Worm (Caenorhabditis elegans): ENCODE data around the gene Y75B8A.23.

Gene Y75B8A.23

ce11 chrIII:12284157-12284556, 33.7 kb downstream of the Y75B8A.23 start:
- TF ChIP-seq ceh-39 (tag; optimal IDR thresholded peaks at IDR 0.05) (no peak), flh-1 (GFP tag; optimal IDR thresholded peaks at IDR 0.05) (no peak), zip-8 (tag; optimal IDR thresholded peaks at IDR 0.05) (no peak), M03D4.4 (tag; optimal IDR thresholded peaks at IDR 0.05) (no peak), mls-2 (tag; optimal IDR thresholded peaks at IDR 0.05) (no peak), pha-4 (tag; optimal IDR thresholded peaks at IDR 0.05) (no peak), drap-1 (GFP tag; optimal IDR thresholded peaks at IDR 0.05) (no peak), ztf-11 (tag; optimal IDR thresholded peaks at IDR 0.05) (no peak), snpc-4 (tag; optimal IDR thresholded peaks at IDR 0.05) (no peak), lin-32 (GFP tag; optimal IDR thresholded peaks at IDR 0.05) (no peak)

- TF ChIP-seq tbx-8 (GFP tag; optimal IDR thresholded peaks at IDR 0.05) = no peak
- no peak for TF ChIP-seq unc-39 (tag; optimal IDR thresholded peaks at IDR 0.05)
- TF ChIP-seq nhr-12 (tag; optimal IDR thresholded peaks at IDR 0.05) = no peak
- no peak for TF ChIP-seq nhr-237 (tag; optimal IDR thresholded peaks at IDR 0.05)
- no peak for TF ChIP-seq ceh-39 (tag; optimal IDR thresholded peaks at IDR 0.05)
- TF ChIP-seq elt-1 (tag; optimal IDR thresholded peaks at IDR 0.05; ENCODE audit: borderline replicate concordance, insufficient read depth) = no peak
- no peak for TF ChIP-seq flh-1 (GFP tag; optimal IDR thresholded peaks at IDR 0.05)
- no peak for TF ChIP-seq M03D4.4 (tag; optimal IDR thresholded peaks at IDR 0.05)
- TF ChIP-seq sptf-1 (tag; optimal IDR thresholded peaks at IDR 0.05) = no peak
- no peak for TF ChIP-seq mep-1 (tag; optimal IDR thresholded peaks at IDR 0.05)
Measured at ce11 chrIII:12292465-12292864, 42.0 kb downstream of the Y75B8A.23 start.

ce11 chrIII:12297303-12297702, 46.8 kb downstream of the Y75B8A.23 start:
- no peak for TF ChIP-seq pha-4 (tag; optimal IDR thresholded peaks at IDR 0.05)
- no peak for TF ChIP-seq unc-120 (tag; optimal IDR thresholded peaks at IDR 0.05; ENCODE audit: poor library complexity, severe bottlenecking)
- TF ChIP-seq nhr-12 (tag; optimal IDR thresholded peaks at IDR 0.05) = no peak
- TF ChIP-seq mep-1 (tag; optimal IDR thresholded peaks at IDR 0.05) = no peak
- TF ChIP-seq sptf-1 (tag; optimal IDR thresholded peaks at IDR 0.05) = no peak
- no peak for TF ChIP-seq blmp-1 (tag; optimal IDR thresholded peaks at IDR 0.05)
- TF ChIP-seq nhr-237 (tag; optimal IDR thresholded peaks at IDR 0.05) = no peak
- TF ChIP-seq ham-2 (GFP tag; optimal IDR thresholded peaks at IDR 0.05) = no peak
- TF ChIP-seq unc-39 (tag; optimal IDR thresholded peaks at IDR 0.05) = no peak
- TF ChIP-seq ces-1 (GFP tag; optimal IDR thresholded peaks at IDR 0.05) = no peak
- TF ChIP-seq elt-3 (tag; optimal IDR thresholded peaks at IDR 0.05) = no peak
- TF ChIP-seq nhr-2 (tag; optimal IDR thresholded peaks at IDR 0.05) = no peak
- TF ChIP-seq elt-1 (tag; optimal IDR thresholded peaks at IDR 0.05; ENCODE audit: borderline replicate concordance, insufficient read depth) = no peak
- no peak for TF ChIP-seq nhr-28 (tag; optimal IDR thresholded peaks at IDR 0.05)
- no peak for TF ChIP-seq flh-1 (GFP tag; optimal IDR thresholded peaks at IDR 0.05)
- TF ChIP-seq lsy-2 (tag; optimal IDR thresholded peaks at IDR 0.05) = no peak
- no peak for TF ChIP-seq bed-3 (GFP tag; optimal IDR thresholded peaks at IDR 0.05)

ce11 chrIII:12299259-12299658, 48.8 kb downstream of the Y75B8A.23 start:
- TF ChIP-seq elt-1 (tag; optimal IDR thresholded peaks at IDR 0.05; ENCODE audit: borderline replicate concordance, insufficient read depth) (no peak), mls-2 (tag; optimal IDR thresholded peaks at IDR 0.05) (no peak)
